Worm (Caenorhabditis elegans): ENCODE results near the gene ace-3.

Gene ace-3

ce11 chrII:14230938-14231337 is 25.5 kb downstream of the ace-3 start:
- TF ChIP-seq unc-62 (GFP tag; optimal IDR thresholded peaks at IDR 0.05): no peak

DNA sequence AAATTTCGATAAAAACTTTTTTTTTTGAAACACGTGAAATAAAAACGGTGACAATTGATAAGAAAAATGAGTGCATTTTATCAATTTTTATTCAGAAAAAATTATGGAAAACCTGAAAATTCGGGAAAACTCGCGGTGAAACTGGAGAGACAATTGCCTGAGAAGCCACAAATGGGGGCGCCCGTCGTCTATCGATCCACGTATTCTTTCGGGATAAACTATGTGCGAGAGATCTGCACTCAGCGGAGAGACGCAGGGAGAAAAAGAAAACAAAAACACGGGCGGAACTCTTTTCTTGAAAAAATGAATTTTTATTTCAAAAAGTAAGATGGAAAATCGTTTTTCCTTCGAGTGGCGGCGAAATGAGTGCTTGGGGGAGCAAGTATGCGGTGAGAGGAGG is 28.4 kb downstream of the ace-3 start, which contains the start of gene men-1:
Gene men-1, minus strand, starts transcription at position 242 of the 400 bp plus-strand sequence.
- TF ChIP-seq unc-62 (GFP tag; optimal IDR thresholded peaks at IDR 0.05): no peak

DNA sequence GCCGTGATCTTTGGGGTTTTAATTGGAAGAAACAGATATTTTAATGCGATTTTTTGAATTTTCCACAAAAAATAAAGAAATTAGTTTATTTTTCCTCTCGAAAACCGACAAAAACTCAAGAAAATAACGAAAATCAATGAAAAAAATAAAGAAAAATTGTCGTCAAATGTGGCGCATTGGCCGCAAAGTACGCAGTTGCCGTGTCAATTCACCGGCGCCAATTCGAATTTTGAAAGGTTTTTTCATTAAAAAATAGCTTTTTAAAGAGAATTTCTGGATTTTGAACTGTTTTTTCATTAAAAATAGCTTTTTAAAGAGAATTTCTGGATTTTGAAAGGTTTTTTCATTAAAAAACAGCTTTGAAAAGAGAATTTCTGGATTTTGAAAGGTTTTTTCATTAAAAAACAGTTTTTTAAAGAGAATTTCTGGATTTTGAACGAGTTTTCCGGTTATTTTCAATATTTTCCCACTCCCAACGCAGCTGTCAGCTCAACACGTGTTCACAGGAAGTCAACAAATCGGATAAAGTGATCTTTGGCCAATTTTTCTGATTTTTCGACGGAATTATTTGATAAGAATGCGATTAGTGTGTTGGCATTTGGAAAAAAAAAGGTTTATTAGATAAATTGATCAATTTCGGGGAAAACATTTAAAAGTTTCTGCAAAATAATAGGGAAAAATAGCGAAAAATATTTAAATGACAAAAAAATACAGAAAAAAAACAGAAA is 29.1 kb downstream of the ace-3 start:
- no peak for TF ChIP-seq unc-62 (GFP tag; optimal IDR thresholded peaks at IDR 0.05)

DNA sequence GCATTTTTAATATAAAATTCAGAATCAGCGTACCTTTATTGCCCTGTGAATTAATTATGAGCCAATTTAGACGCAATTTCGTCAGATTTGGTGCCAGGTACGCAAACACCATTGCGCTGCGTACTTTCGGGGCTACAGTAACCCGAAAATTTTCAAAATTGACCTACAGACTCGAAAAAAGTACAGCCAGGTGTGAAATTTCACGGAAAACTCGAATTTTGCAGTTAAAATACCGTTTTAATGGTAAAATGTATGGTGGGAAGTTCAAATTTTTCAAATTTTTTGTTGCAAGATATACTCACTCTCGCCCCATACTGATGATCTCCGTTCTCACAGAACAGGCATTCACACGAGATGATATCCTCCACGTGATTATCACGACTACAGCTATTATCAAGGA is 31.1 kb downstream of the ace-3 start:
- no peak for TF ChIP-seq unc-62 (GFP tag; optimal IDR thresholded peaks at IDR 0.05)

ce11 chrII:14237245-14237806 is 31.9 kb downstream of the ace-3 start:
- no peak for TF ChIP-seq unc-62 (GFP tag; optimal IDR thresholded peaks at IDR 0.05)

ce11 chrII:14239924-14240323 is 34.5 kb downstream of the ace-3 start:
- no peak for TF ChIP-seq unc-62 (GFP tag; optimal IDR thresholded peaks at IDR 0.05)

DNA sequence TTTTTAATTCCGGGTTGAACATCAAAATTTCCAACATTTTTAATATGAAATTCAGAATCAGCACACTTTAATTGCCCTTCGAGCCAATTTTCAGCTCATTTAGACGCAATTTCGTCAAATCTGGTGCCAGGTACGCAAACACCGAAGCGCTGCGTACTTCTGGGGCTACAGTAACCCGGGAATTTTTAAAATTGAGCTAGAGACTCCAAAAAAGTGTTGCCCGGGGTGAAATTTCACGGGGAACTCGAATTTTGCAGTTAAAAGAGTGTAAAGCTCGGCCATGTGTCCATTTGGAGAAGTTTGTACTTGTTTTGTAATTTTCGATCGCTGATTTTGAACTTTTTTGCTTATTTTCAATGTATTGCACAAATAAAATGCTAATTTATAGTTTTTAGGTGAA is 36.8 kb downstream of the ace-3 start:
- TF ChIP-seq unc-62 (GFP tag; optimal IDR thresholded peaks at IDR 0.05): no peak

DNA sequence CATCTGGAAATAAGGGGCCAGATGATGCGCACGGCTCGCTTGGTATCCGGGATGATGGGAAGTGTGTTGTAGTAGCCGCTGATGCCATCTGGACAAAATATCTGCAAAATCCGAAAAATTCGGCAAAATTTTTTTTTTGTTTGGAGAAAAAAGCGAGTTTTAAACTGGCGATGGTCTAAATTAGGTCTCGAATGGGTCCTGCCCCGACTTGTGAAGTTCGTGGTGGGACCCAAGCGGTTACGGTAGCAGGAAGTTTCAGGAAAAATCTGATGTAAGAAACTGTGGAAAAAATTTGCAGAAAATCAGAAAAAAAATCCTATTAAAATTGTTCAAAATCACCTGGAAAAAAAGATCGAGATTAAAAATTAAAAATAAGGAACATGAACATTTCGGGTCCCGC is 38.1 kb downstream of the ace-3 start, which contains the start of gene jmjd-2:
Gene jmjd-2, minus strand, starts transcription at position 101 of the 400 bp plus-strand sequence.
- TF ChIP-seq unc-62 (GFP tag; optimal IDR thresholded peaks at IDR 0.05): no peak

DNA sequence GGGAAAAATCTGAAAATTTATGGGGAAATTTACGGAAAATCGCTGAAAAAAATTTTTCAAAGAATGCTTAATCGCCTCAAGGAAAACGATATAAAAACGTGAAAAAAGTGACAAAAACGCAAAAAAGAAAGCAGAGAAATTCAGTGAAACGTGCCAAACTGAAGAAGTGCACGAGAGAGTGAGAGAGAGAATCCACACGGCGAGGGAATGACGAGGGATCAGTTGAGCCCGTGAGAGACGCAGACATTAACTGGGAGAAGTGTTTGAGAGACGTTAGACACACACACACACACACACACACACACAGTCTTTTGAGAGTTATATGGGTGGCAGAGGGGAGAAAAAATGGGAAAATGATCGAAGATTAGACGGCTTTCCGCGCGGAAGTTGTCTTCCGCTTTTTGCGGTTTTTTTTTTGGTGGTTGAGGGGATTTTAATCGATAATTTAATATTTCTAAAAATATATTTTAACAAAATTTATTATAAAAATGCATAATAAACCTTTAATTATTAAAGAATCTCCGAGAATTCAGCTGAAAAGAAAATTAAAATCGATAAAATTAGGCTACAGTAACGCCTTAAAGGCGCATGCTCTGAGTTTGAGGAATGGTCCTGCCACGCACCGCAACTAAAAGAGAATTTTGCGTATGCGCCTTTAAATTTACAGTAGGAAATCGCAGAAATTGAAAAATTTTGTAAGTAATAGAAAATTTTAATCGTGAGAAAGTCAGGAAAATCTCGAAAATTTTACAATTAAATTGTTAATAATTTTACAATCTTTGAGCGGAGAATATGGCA is 39.2 kb downstream of the ace-3 start:
- TF ChIP-seq unc-62 (GFP tag; optimal IDR thresholded peaks at IDR 0.05): no peak

DNA sequence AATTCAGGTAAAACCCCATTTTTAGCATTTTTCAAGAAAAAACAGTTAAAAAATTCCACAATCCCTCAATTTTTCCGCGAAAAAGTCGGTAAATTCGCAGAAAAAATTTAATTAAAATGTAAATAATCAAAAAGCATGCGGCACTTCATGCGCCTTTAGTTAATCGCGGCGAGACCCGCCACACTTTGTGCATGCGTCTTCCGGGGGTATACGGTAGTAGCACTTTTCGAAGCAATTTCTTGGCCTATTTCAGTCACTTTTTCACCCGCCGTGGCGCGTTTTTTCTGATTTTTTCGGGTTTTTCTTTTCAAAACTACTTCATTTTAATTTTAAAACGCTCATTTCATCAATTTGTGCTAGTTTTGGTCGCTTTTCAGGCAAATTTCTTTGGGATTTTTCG is 41.8 kb downstream of the ace-3 start:
- TF ChIP-seq unc-62 (GFP tag; optimal IDR thresholded peaks at IDR 0.05): no peak

ce11 chrII:14247748-14248502 is 42.5 kb downstream of the ace-3 start:
- no peak for TF ChIP-seq unc-62 (GFP tag; optimal IDR thresholded peaks at IDR 0.05)

ce11 chrII:14249489-14249888 is 44.1 kb downstream of the ace-3 start:
- TF ChIP-seq unc-62 (GFP tag; optimal IDR thresholded peaks at IDR 0.05): no peak

DNA sequence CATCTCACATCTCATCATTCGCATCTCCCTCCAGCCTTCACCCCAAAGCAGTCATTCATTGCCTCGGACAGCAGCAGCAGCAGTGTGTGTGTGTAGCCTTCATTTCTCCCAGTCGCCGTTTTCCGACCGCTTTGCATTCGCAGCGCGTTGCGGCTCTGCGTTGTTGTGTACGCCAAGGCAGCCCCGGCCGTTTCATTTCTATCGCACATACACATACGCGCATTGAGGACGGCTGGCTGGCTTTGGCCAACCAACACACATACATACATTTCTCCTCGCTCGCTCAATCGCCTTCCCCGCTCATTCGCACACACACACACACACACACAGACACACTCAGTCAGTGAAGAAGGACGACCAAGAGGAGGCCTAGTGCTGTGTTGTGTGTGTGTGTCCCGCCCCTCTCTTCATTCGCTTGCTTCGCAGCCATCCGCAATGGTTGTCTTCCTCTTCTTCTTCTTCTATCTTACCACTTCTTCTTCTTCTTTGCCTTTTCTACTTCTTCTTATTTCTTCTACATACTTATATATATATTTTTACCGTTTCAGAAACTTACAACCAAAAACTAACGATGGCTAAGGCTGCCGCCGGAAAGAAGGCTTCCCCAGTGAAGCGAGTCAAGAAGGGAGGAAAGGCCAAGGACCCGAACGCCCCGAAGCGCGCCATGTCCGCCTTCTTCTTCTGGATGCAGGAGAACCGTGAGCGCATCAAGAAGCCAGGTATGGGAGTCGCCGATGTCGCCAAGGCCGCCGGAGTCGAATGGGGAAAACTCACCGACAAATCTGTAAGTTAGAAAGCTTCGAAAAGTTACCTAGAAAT is 44.9 kb downstream of the ace-3 start, which contains the start of gene hmg-1.1:
Gene hmg-1.1, plus strand, starts transcription at position 549 of the 819 bp plus-strand sequence.
- TF ChIP-seq unc-62 (GFP tag; optimal IDR thresholded peaks at IDR 0.05): no peak

- TF ChIP-seq unc-62 (GFP tag; optimal IDR thresholded peaks at IDR 0.05): no peak
Measured at ce11 chrII:14251400-14251940, 46.0 kb downstream of the ace-3 start.

DNA sequence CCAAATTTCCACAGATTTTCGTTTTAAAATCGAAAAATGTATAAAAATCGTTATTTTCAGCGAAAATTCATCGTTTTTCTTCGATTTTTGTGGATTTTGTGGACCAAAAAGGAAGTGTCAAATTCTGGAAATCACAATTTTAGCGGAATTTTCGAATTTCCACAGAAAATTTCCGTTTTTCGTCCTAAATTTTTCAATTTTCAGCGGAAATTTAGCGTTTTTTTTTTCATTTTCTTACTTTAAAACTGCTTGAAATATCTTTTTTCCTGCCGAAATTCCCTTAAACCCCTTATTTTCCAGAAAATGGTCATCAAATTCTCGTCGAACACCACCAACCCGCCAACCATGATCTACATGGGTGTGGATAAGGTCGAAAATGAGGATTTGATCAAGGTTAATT is 46.6 kb downstream of the ace-3 start, which contains the start of gene Y54G11A.2:
Gene Y54G11A.2, plus strand, starts transcription at position 301 of the 400 bp plus-strand sequence.
- TF ChIP-seq unc-62 (GFP tag; optimal IDR thresholded peaks at IDR 0.05): no peak

Measured in whole organism, dauer.